Worm (Caenorhabditis elegans) whole organism, L2 larva: ENCODE results near the gene msrp-5.

Experiments used
- aly-2 ChIP-seq: fragments of 150-350 bp; optimal IDR thresholded peaks from 2 replicates; lab custom pipeline; 2014; ENCODE audit warnings: missing biosample characterization, missing genetic modification characterization
- ceh-82 ChIP-seq: fragments of 150-350 bp; optimal IDR thresholded peaks from 2 replicates; lab custom pipeline; 2014; ENCODE audit warnings: missing biosample characterization, missing genetic modification characterization
- nhr-237 ChIP-seq: fragments of 150-350 bp; optimal IDR thresholded peaks from 2 replicates; lab custom pipeline; 2014; ENCODE audit warnings: missing biosample characterization, missing genetic modification characterization
- unc-55 ChIP-seq: fragments of 150-350 bp; sonication (generic microtip); optimal IDR thresholded peaks from 3 replicates; lab custom pipeline; 2014; ENCODE audit warnings: missing biosample characterization, missing genetic modification reagents, missing genetic modification characterization
- unc-62 ChIP-seq: fragments of 150-350 bp; optimal IDR thresholded peaks from 2 replicates; lab custom pipeline; 2014; ENCODE audit warnings: missing biosample characterization, missing genetic modification reagents, missing genetic modification characterization

DNA sequence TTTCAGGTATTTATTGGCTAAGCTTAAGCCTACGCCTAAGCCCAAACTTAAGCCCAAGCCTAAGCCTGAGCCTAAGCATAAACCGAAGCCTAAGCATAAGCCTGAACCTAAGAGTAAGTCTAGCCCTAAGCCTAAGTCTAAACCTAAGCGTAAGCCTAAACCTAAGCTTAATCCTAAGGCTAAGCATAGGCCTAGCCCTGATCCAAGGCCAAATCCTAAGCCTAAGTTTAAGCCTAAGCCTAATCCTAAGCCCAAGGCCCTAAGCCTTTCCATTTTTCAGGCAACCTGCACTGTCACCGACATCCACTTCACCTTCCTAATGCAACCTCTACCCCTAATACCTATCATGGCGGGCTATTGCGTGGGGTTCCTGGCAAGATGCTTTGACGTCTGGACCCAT is 5.7 kb upstream of the msrp-5 start:
- no peak for TF ChIP-seq ceh-82 (tag; lab: Kevin White, UChicago)
- no peak for TF ChIP-seq unc-62 (GFP tag; lab: Kevin White, UChicago)
- TF ChIP-seq nhr-237 (tag; lab: Kevin White, UChicago), result no peak
- TF ChIP-seq unc-55 (GFP tag; lab: Kevin White, UChicago), result no peak
- TF ChIP-seq aly-2 (tag; lab: Kevin White, UChicago), result no peak
